Worm (Caenorhabditis elegans) whole organism, young adult: ENCODE measurements around the gene srh-179.

Experiments used
- F49E8.2 ChIP-seq: sonication (generic microtip); optimal IDR thresholded peaks from 3 replicates; lab custom pipeline; 2017; ENCODE audit warnings: missing genetic modification characterization, mild to moderate bottlenecking, missing compliant biosample characterization, antibody characterized with exemption, moderate library complexity; ENCODE audit not compliant: insufficient read depth
- pha-4 ChIP-seq: fragments of 150-350 bp; sonication (generic microtip); optimal IDR thresholded peaks from 2 replicates; lab custom pipeline; 2014; ENCODE audit warnings: missing biosample characterization, missing genetic modification reagents, missing genetic modification characterization
- rec-8 ChIP-seq, 2 experiments: sonication (generic microtip); optimal IDR thresholded peaks; 2 replicates each; lab custom pipeline; 2016; ENCODE audit warnings: mild to moderate bottlenecking in 2 of 2, missing genetic modification characterization in 2 of 2, missing genetic modification reagents in 2 of 2, missing genotype in 2 of 2, missing biosample characterization in 1 of 2, missing compliant biosample characterization in 1 of 2, moderate library complexity in 1 of 2
- rpc-1 ChIP-seq, 2 experiments: fragments of 150-350 bp in 1 of 2; sonication (generic microtip) in 1 of 2; optimal IDR thresholded peaks; 2 replicates each; lab custom pipeline; 2014 to 2018; ENCODE audit warnings: missing biosample characterization in 1 of 2, missing genetic modification characterization in 1 of 2, missing genetic modification reagents in 1 of 2, missing genotype in 1 of 2

ce11 chrV:18524460-18524859, 48.3 kb downstream of the srh-179 start, which contains the start of gene hmit-1.2:
- TF ChIP-seq rec-8 (tag; optimal IDR thresholded peaks at IDR 0.05; lab: Kevin White, UChicago) (no peak), pha-4 (tag; lab: Kevin White, UChicago) (no peak), F49E8.2 (tag; lab: Kevin White, UChicago) (no peak), rpc-1 (optimal IDR thresholded peaks at IDR 0.05; lab: Kevin White, UChicago) (no peak), rpc-1 (tag; optimal IDR thresholded peaks at IDR 0.05; lab: Kevin White, UChicago) (no peak)
